Fruit fly (Drosophila melanogaster) whole organism, embryonic: Measurements from ENCODE around the gene CG6659.

Experiments used
- Awh ChIP-seq: fragments of 200-800 bp; sonication (Bioruptor generic); IDR thresholded peaks from 2 replicates; pipeline ENCODE4, ENCODE4 v1.3.6; 2022; ENCODE audit warnings: missing biosample characterization, missing genetic modification characterization
- Blimp-1 ChIP-seq: fragments of 200-800 bp; sonication (Bioruptor generic); optimal IDR thresholded peaks from 3 replicates; lab custom pipeline; 2018; ENCODE audit warnings: missing biosample characterization, missing genetic modification characterization, mild to moderate bottlenecking, moderate library complexity, missing genetic modification reagents
- CG10366 ChIP-seq: fragments of 200-800 bp; sonication (Bioruptor generic); IDR thresholded peaks from 2 replicates; pipeline ENCODE4 v1.3.6; 2022; ENCODE audit warnings: missing biosample characterization, missing genetic modification characterization
- CG13894 ChIP-seq: fragments of 200-800 bp; sonication (Bioruptor generic); optimal IDR thresholded peaks from 3 replicates; lab custom pipeline; 2018; ENCODE audit warnings: missing biosample characterization, mild to moderate bottlenecking, missing genetic modification characterization, moderate library complexity
- CG1602 ChIP-seq: fragments of 200-800 bp; sonication (Bioruptor generic); optimal IDR thresholded peaks from 3 replicates; lab custom pipeline; 2016; ENCODE audit warnings: missing biosample characterization, missing genetic modification characterization
- CG18011 ChIP-seq: fragments of 200-800 bp; sonication (Bioruptor generic); optimal IDR thresholded peaks from 2 replicates; lab custom pipeline; 2017; ENCODE audit warnings: missing biosample characterization, missing genetic modification characterization, mild to moderate bottlenecking, moderate library complexity, missing genotype
- CG2712 ChIP-seq: fragments of 200-800 bp; optimal IDR thresholded peaks from 3 replicates; lab custom pipeline; 2019; ENCODE audit warnings: missing biosample characterization, mild to moderate bottlenecking, missing genetic modification characterization, moderate library complexity
- CG30431 ChIP-seq: fragments of 200-800 bp; sonication (Bioruptor generic); optimal IDR thresholded peaks from 2 replicates; lab custom pipeline; 2017; ENCODE audit warnings: missing biosample characterization, missing genetic modification characterization
- CG3065 ChIP-seq: fragments of 200-800 bp; sonication (Bioruptor generic); optimal IDR thresholded peaks from 2 replicates; lab custom pipeline; 2016; ENCODE audit warnings: missing biosample characterization, missing genetic modification characterization
- CG32532 ChIP-seq: fragments of 200-800 bp; sonication (Bioruptor generic); IDR thresholded peaks from 2 replicates; pipeline ENCODE4 v1.3.6; 2022; ENCODE audit warnings: missing biosample characterization, missing genetic modification characterization
- CG4282 ChIP-seq: fragments of 200-800 bp; sonication (Bioruptor generic); optimal IDR thresholded peaks from 2 replicates; lab custom pipeline; 2016; ENCODE audit warnings: missing biosample characterization, missing genetic modification characterization
- CG4617 ChIP-seq: fragments of 200-800 bp; sonication (Bioruptor generic); optimal IDR thresholded peaks from 3 replicates; lab custom pipeline; 2016; ENCODE audit warnings: missing biosample characterization, missing genetic modification characterization, borderline replicate concordance
- CG4707 ChIP-seq: fragments of 200-800 bp; sonication (Bioruptor generic); optimal IDR thresholded peaks from 2 replicates; lab custom pipeline; 2018; ENCODE audit warnings: missing biosample characterization, mild to moderate bottlenecking, missing genetic modification characterization, moderate library complexity
- CG6813 ChIP-seq: fragments of 200-800 bp; sonication (Bioruptor generic); optimal IDR thresholded peaks from 2 replicates; lab custom pipeline; 2017; ENCODE audit warnings: missing biosample characterization, missing genetic modification characterization, mild to moderate bottlenecking, moderate library complexity, missing genetic modification reagents
- CG7357 ChIP-seq: fragments of 200-800 bp; sonication (Bioruptor generic); IDR thresholded peaks from 3 replicates; pipeline ENCODE4 v1.3.6; 2022; ENCODE audit warnings: missing biosample characterization, missing genetic modification characterization
- CG7372 ChIP-seq: fragments of 200-800 bp; sonication (Bioruptor generic); IDR thresholded peaks from 2 replicates; pipeline ENCODE4 v1.3.6; 2022; ENCODE audit warnings: missing biosample characterization, missing genetic modification characterization
- CG9932 ChIP-seq: fragments of 200-800 bp; sonication (Bioruptor generic); IDR thresholded peaks from 2 replicates; pipeline ENCODE4 v1.3.6; 2022; ENCODE audit warnings: missing biosample characterization, missing genetic modification characterization
- CTCF ChIP-seq: fragments of 200-800 bp; sonication (Bioruptor generic); optimal IDR thresholded peaks from 2 replicates; lab custom pipeline; 2017; ENCODE audit warnings: missing biosample characterization, mild to moderate bottlenecking, missing genetic modification characterization, moderate library complexity
- Deaf1 ChIP-seq: fragments of 200-800 bp; optimal IDR thresholded peaks from 3 replicates; lab custom pipeline; 2019; ENCODE audit warnings: missing biosample characterization, mild to moderate bottlenecking, missing genetic modification characterization, moderate library complexity
- Dip2 ChIP-seq: fragments of 200-800 bp; sonication (Bioruptor generic); IDR thresholded peaks from 2 replicates; pipeline ENCODE4 v1.3.6; 2022; ENCODE audit warnings: missing biosample characterization, missing genetic modification characterization
- Elba2 ChIP-seq: fragments of 200-800 bp; sonication (Bioruptor generic); optimal IDR thresholded peaks from 3 replicates; lab custom pipeline; 2016; ENCODE audit warnings: missing biosample characterization, missing genetic modification characterization
- Ets65A ChIP-seq: fragments of 200-800 bp; sonication (Bioruptor generic); peaks from one replicate; lab custom pipeline; 2016; ENCODE audit warnings: missing biosample characterization, missing genetic modification characterization
- H15 ChIP-seq: fragments of 200-800 bp; sonication (Bioruptor generic); IDR thresholded peaks from 3 replicates; pipeline ENCODE4 v1.3.6; 2022; ENCODE audit warnings: missing biosample characterization, missing genetic modification characterization
- HmgZ ChIP-seq: fragments of 200-800 bp; sonication (Bioruptor generic); optimal IDR thresholded peaks from 2 replicates; lab custom pipeline; 2018; ENCODE audit warnings: missing biosample characterization, mild to moderate bottlenecking, missing genetic modification characterization
- Mrtf ChIP-seq: fragments of 200-800 bp; sonication (Bioruptor generic); IDR thresholded peaks from 3 replicates; pipeline ENCODE4 v1.3.6; 2022; ENCODE audit warnings: missing biosample characterization, missing genetic modification characterization
- Myb ChIP-seq: fragments of 200-800 bp; sonication (Bioruptor generic); optimal IDR thresholded peaks from 2 replicates; lab custom pipeline; 2016; ENCODE audit warnings: missing biosample characterization, missing genetic modification characterization
- NfI ChIP-seq: fragments of 200-800 bp; sonication (Bioruptor generic); optimal IDR thresholded peaks from 3 replicates; lab custom pipeline; 2018; ENCODE audit warnings: missing biosample characterization, mild to moderate bottlenecking, missing genetic modification characterization, moderate library complexity
- ci ChIP-seq: fragments of 200-800 bp; sonication (Bioruptor generic); IDR thresholded peaks from 3 replicates; pipeline ENCODE4 v1.3.6; 2022; ENCODE audit warnings: missing biosample characterization, missing genetic modification characterization
- crp ChIP-seq, 2 experiments: fragments of 200-800 bp; sonication (Bioruptor generic); optimal IDR thresholded peaks; 2 replicates in 1 of 2; 3 replicates in 1 of 2; lab custom pipeline; 2017; ENCODE audit warnings: missing biosample characterization in 2 of 2, missing genetic modification characterization in 2 of 2, mild to moderate bottlenecking in 1 of 2, moderate library complexity in 1 of 2
- dan ChIP-seq: fragments of 200-800 bp; sonication (Bioruptor generic); IDR thresholded peaks from 2 replicates; pipeline ENCODE4 v1.3.6; 2022; ENCODE audit warnings: missing biosample characterization, missing genetic modification characterization
- dm ChIP-seq: fragments of 200-800 bp; sonication (Bioruptor generic); optimal IDR thresholded peaks from 3 replicates; lab custom pipeline; 2016; ENCODE audit warnings: missing biosample characterization, missing genetic modification characterization
- gcm ChIP-seq: fragments of 200-800 bp; sonication (Bioruptor generic); optimal IDR thresholded peaks from 2 replicates; lab custom pipeline; 2019; ENCODE audit warnings: missing biosample characterization, mild to moderate bottlenecking, missing genetic modification characterization, moderate library complexity
- gfzf ChIP-seq: fragments of 200-800 bp; sonication (Bioruptor generic); optimal IDR thresholded peaks from 2 replicates; lab custom pipeline; 2016; ENCODE audit warnings: missing biosample characterization, mild to moderate bottlenecking, missing genetic modification characterization, moderate library complexity
- gsb ChIP-seq: fragments of 200-800 bp; sonication (Bioruptor generic); IDR thresholded peaks from 2 replicates; pipeline ENCODE4 v1.3.6; 2022; ENCODE audit warnings: missing biosample characterization, missing genetic modification characterization
- hbn ChIP-seq: fragments of 200-800 bp; sonication (Bioruptor generic); IDR thresholded peaks from 2 replicates; pipeline ENCODE4 v1.3.6; 2022; ENCODE audit warnings: missing biosample characterization, missing genetic modification characterization; ENCODE audit not compliant: partially characterized antibody
- kay ChIP-seq: fragments of 200-800 bp; sonication (Bioruptor generic); optimal IDR thresholded peaks from 2 replicates; lab custom pipeline; 2016; ENCODE audit warnings: missing biosample characterization, missing genetic modification characterization
- lov ChIP-seq, 2 experiments: fragments of 200-800 bp in 1 of 2; fragments of >200 bp in 1 of 2; sonication (Bioruptor generic) in 1 of 2; IDR thresholded peaks in 1 of 2; optimal IDR thresholded peaks in 1 of 2; 2 replicates in 1 of 2; 3 replicates in 1 of 2; pipeline versions ENCODE4 v1.3.6 to Lab custom; 2017 to 2022; ENCODE audit warnings: missing biosample characterization in 1 of 2, missing genetic modification characterization in 1 of 2
- pita ChIP-seq: fragments of 200-800 bp; sonication (Bioruptor generic); optimal IDR thresholded peaks from 2 replicates; lab custom pipeline; 2017; ENCODE audit warnings: missing biosample characterization, mild to moderate bottlenecking, missing genetic modification characterization
- row ChIP-seq: fragments of 200-800 bp; sonication (Bioruptor generic); IDR thresholded peaks from 3 replicates; pipeline ENCODE4 v1.3.6; 2022; ENCODE audit warnings: missing biosample characterization, missing genetic modification characterization
- run ChIP-seq: fragments of 200-800 bp; sonication (Bioruptor generic); optimal IDR thresholded peaks from 3 replicates; lab custom pipeline; 2018; ENCODE audit warnings: missing biosample characterization, mild to moderate bottlenecking, missing genetic modification characterization
- stwl ChIP-seq: fragments of 200-800 bp; sonication (Bioruptor generic); optimal IDR thresholded peaks from 3 replicates; lab custom pipeline; 2018; ENCODE audit warnings: missing biosample characterization, mild to moderate bottlenecking, missing genetic modification characterization, moderate library complexity
- zfh1 ChIP-seq: fragments of 200-800 bp; sonication (Bioruptor generic); IDR thresholded peaks from 3 replicates; pipeline ENCODE4 v1.3.6; 2022; ENCODE audit warnings: missing biosample characterization, missing genetic modification characterization

CG6659 gene

dm6 chrX:18657012-18657411 lies at the start of gene CG6659 (continued):
- peak; percentile 20; the same call in 1 of the 3 replicates for TF ChIP-seq ci (GFP tag; lab: Robert Waterston, UW)
- no peak for TF ChIP-seq dan (GFP tag; lab: Robert Waterston, UW)
- no peak for TF ChIP-seq CG2712
- TF ChIP-seq CG4707 (GFP tag; lab: Kevin White, UChicago), result no peak
- TF ChIP-seq CG4282, result no peak
- peak in 1 of 2 experiments; percentile 87 for TF ChIP-seq crp (GFP tag; optimal IDR thresholded peaks at IDR 0.05; lab: Kevin White, UChicago)
- TF ChIP-seq Elba2, result peak; percentile 16
- no peak for TF ChIP-seq HmgZ (tag; lab: Kevin White, UChicago)
- no peak for TF ChIP-seq CG7372 (GFP tag; lab: Robert Waterston, UW)
- TF ChIP-seq gfzf (GFP tag; lab: Kevin White, UChicago), result peak; percentile 61
- no peak for TF ChIP-seq Awh (GFP tag; lab: Robert Waterston, UW)
- TF ChIP-seq CG10366 (GFP tag; lab: Robert Waterston, UW), result no peak
- TF ChIP-seq CG30431, result no peak
- peak; percentile 67 for TF ChIP-seq CG3065 (GFP tag; lab: Kevin White, UChicago)
- TF ChIP-seq lov (optimal IDR thresholded peaks at IDR 0.05; lab: Kevin White, UChicago), result no peak
- no peak for TF ChIP-seq lov (GFP tag; IDR thresholded peaks at IDR 0.05; lab: Robert Waterston, UW)
- peak; percentile 24 for TF ChIP-seq CG4617 (GFP tag; lab: Kevin White, UChicago)
- TF ChIP-seq CG9932, result no peak
- no peak for TF ChIP-seq CG7357 (GFP tag; lab: Robert Waterston, UW)
- TF ChIP-seq H15 (GFP tag; lab: Robert Waterston, UW), result no peak
- no peak for TF ChIP-seq Myb (GFP tag; lab: Kevin White, UChicago)
- TF ChIP-seq hbn (GFP tag; lab: Robert Waterston, UW), result peak; percentile 15; the same call in 1 of the 2 replicates
- no peak for TF ChIP-seq NfI
- TF ChIP-seq row (GFP tag; lab: Robert Waterston, UW), result peak; percentile 87

DNA sequence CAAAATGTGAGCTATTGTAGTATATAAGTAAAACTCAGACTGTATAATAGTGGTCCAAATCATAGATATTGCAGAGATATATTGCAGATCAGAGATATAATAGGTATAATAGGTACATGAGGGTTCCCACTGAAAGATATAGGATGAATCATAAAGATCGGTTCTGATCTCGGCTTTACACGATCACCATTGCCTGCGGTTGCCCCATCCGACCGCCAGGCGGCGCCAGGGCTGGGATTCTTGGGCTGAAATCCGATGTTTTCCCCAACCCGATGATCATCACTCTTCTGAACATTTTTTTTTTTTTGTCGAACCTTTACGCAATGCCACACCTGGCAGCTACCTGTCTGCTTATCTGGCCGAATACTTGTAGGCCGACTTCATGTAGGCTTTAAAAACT lies 46.8 kb upstream of the CG6659 start:
- TF ChIP-seq Ets65A (GFP tag; lab: Kevin White, UChicago) (peak; percentile 43), CTCF (peak; percentile 89), stwl (tag; lab: Kevin White, UChicago) (peak; percentile 29), Blimp-1 (GFP tag; lab: Kevin White, UChicago) (peak; percentile 4), CG18011 (GFP tag; lab: Kevin White, UChicago) (peak; percentile 51), pita (GFP tag; lab: Kevin White, UChicago) (peak; percentile 26), CG13894 (tag; lab: Kevin White, UChicago) (peak; percentile 16), ci (GFP tag; lab: Robert Waterston, UW) (0 out of 3 replicates have a peak, but pooled peaks have one; percentile 14), gcm (GFP tag; lab: Kevin White, UChicago) (no peak), CG32532 (0 out of 2 replicates have a peak, but pooled peaks have one; percentile 14), zfh1 (0 out of 3 replicates have a peak, but pooled peaks have one; percentile 28), gsb (GFP tag; lab: Robert Waterston, UW) (no peak), Dip2 (GFP tag; lab: Robert Waterston, UW) (peak; percentile 79), CG1602 (GFP tag; lab: Kevin White, UChicago) (no peak), Deaf1 (tag; lab: Kevin White, UChicago) (peak; percentile 84), run (no peak), dm (GFP tag; lab: Kevin White, UChicago) (no peak), CG6813 (no peak), kay (peak; percentile 61), Mrtf (GFP tag; lab: Robert Waterston, UW) (no peak)
